Fruit fly (Drosophila melanogaster): ENCODE measurements around the gene CG6980.

The CG6980 gene

DNA sequence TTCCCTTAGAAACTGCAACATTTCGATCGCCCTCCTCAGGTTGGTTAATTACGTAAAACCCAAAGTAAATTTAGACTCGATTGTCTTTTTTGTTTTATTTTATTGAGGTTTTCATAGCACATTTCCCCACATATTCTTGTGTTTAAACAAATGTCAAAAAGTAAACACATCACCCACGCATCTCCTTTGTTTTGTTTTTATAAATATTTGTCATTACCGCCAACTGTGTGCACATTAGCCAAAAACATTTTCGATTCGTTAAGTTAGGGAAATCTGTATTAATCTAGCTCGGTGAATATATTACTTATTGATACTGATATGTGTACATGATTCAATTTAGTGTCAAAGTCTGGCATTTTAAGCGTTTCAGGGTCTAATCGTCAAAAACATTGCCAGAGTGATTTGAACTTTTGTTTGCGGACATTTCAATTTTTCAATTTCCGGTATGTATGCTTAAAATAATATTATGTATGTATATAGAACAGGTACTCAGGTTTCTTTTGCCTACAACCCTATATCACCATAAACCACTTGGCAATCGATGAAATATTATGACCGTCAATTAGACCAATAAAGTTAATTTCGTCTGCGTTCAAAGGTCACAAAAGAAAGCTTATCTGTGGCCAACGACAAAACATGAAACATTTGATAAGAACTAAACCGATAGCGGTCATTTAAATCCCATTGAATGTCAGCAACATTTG lies 2.3 kb downstream of the CG6980 start:
- TF ChIP-seq dsf (GFP tag; optimal IDR thresholded peaks at IDR 0.05; ENCODE audit: borderline replicate concordance) (no peak), Hr78 (GFP tag; optimal IDR thresholded peaks at IDR 0.05) (no peak), CG32264 (GFP tag; optimal IDR thresholded peaks at IDR 0.05) (peak; percentile 6), Rel (GFP tag; optimal IDR thresholded peaks at IDR 0.05) (no peak), Rel (tag; optimal IDR thresholded peaks at IDR 0.05) (no peak), Hnf4 (GFP tag; optimal IDR thresholded peaks at IDR 0.05) (no peak), N (GFP tag; optimal IDR thresholded peaks at IDR 0.05) (no peak), lola (GFP tag; optimal IDR thresholded peaks at IDR 0.05) (no peak), Vsx2 (GFP tag; optimal IDR thresholded peaks at IDR 0.05; ENCODE audit: partially characterized antibody) (no peak), Mio (GFP tag; optimal IDR thresholded peaks at IDR 0.05) (no peak), CrebA (GFP tag; optimal IDR thresholded peaks at IDR 0.05; ENCODE audit: borderline replicate concordance) (no peak), Hr83 (GFP tag; optimal IDR thresholded peaks at IDR 0.05; ENCODE audit: poor library complexity, severe bottlenecking) (peak; percentile 89), brk (GFP tag; optimal IDR thresholded peaks at IDR 0.05) (no peak), h (GFP tag; optimal IDR thresholded peaks at IDR 0.05) (peak; percentile 72), Dif (GFP tag; optimal IDR thresholded peaks at IDR 0.05; ENCODE audit: partially characterized antibody) (no peak), Jra (GFP tag; optimal IDR thresholded peaks at IDR 0.05) (no peak), Sp1 (GFP tag; optimal IDR thresholded peaks at IDR 0.05) (no peak), fru (GFP tag; optimal IDR thresholded peaks at IDR 0.05) (no peak), usp (GFP tag; optimal IDR thresholded peaks at IDR 0.05) (no peak), jim (GFP tag; optimal IDR thresholded peaks at IDR 0.05) (no peak), HLH106 (tag; optimal IDR thresholded peaks at IDR 0.05) (no peak), sage (GFP tag; optimal IDR thresholded peaks at IDR 0.05) (no peak), Dfd (GFP tag; optimal IDR thresholded peaks at IDR 0.05) (no peak), tai (GFP tag; optimal IDR thresholded peaks at IDR 0.05) (no peak), psq (GFP tag; optimal IDR thresholded peaks at IDR 0.05) (no peak), rgr (GFP tag; optimal IDR thresholded peaks at IDR 0.05) (peak; percentile 79), sv (GFP tag; optimal IDR thresholded peaks at IDR 0.05) (peak; percentile 35), GATAd (GFP tag; optimal IDR thresholded peaks at IDR 0.05) (no peak), pan (optimal IDR thresholded peaks at IDR 0.05) (no peak), foxo (GFP tag; optimal IDR thresholded peaks at IDR 0.05) (no peak), Abd-B (GFP tag; optimal IDR thresholded peaks at IDR 0.05) (no peak), br (GFP tag; optimal IDR thresholded peaks at IDR 0.05) (peak; percentile 16), ey (GFP tag; optimal IDR thresholded peaks at IDR 0.05) (no peak), Myc (optimal IDR thresholded peaks at IDR 0.05) (no peak), CG9705 (GFP tag; optimal IDR thresholded peaks at IDR 0.05) (no peak), OdsH (GFP tag; optimal IDR thresholded peaks at IDR 0.05) (peak; percentile 64), dl (GFP tag; optimal IDR thresholded peaks at IDR 0.05; ENCODE audit: insufficient read depth in 1 of 2, partially characterized antibody in 2 of 2) (no peak), woc (GFP tag; optimal IDR thresholded peaks at IDR 0.05) (no peak), dmrt93B (GFP tag; optimal IDR thresholded peaks at IDR 0.05) (no peak)

DNA sequence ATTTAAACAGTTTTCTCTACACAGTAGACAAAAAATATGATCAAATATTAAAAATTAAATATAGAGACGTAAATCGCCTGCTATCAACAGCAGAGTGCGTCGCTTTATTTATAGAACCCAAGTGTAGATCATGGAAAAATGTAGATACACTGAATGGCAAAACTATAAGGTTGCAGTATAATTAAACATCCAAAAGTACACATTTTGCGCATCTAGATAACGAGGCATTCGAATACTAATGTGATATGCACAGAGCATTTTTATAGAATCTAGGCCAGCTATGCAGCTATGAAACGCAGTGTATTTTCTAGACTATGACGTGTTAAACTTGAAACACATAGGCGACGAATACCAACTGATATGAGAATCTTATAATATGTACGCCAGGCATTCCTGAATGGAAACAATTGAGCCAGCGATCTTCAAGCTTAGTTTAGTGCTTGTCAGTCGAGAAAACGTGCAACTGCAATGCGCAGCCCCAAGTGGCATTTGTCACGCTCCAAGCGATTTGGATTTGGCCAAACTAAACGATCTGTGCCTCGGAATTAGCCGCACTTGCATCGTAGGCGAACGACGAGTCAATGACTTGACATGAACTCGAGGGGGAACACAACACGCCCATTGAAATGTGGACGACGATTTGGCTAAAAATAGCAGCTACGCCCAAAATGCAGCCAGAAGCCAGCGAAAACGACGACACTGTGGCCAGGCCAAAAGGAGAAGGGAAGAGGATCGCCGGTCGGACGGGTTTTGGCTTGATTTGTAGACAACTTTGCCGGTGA lies 3.6 kb downstream of the CG6980 start:
- TF ChIP-seq Mio (GFP tag; optimal IDR thresholded peaks at IDR 0.05) = peak; percentile 66
- peak; percentile 4 for TF ChIP-seq Rel (GFP tag; optimal IDR thresholded peaks at IDR 0.05)
- peak; percentile 65 for TF ChIP-seq Rel (tag; optimal IDR thresholded peaks at IDR 0.05)
- TF ChIP-seq Abd-B (GFP tag; optimal IDR thresholded peaks at IDR 0.05) = no peak
- TF ChIP-seq Dif (GFP tag; optimal IDR thresholded peaks at IDR 0.05; ENCODE audit: partially characterized antibody) = no peak
- peak; percentile 89 for TF ChIP-seq Sp1 (GFP tag; optimal IDR thresholded peaks at IDR 0.05)
- peak; percentile 94 for TF ChIP-seq br (GFP tag; optimal IDR thresholded peaks at IDR 0.05)
- no peak for TF ChIP-seq lola (GFP tag; optimal IDR thresholded peaks at IDR 0.05)
- TF ChIP-seq foxo (GFP tag; optimal IDR thresholded peaks at IDR 0.05) = peak; percentile 87 to 95
- TF ChIP-seq Hnf4 (GFP tag; optimal IDR thresholded peaks at IDR 0.05) = peak; percentile 94
- TF ChIP-seq CG9705 (GFP tag; optimal IDR thresholded peaks at IDR 0.05) = peak; percentile 41
- no peak for TF ChIP-seq Vsx2 (GFP tag; optimal IDR thresholded peaks at IDR 0.05; ENCODE audit: partially characterized antibody)
- peak; percentile 92 for TF ChIP-seq Jra (GFP tag; optimal IDR thresholded peaks at IDR 0.05)
- no peak for TF ChIP-seq N (GFP tag; optimal IDR thresholded peaks at IDR 0.05)
- peak; percentile 78 for TF ChIP-seq GATAd (GFP tag; optimal IDR thresholded peaks at IDR 0.05)
- TF ChIP-seq HLH106 (tag; optimal IDR thresholded peaks at IDR 0.05) = peak; percentile 91
- TF ChIP-seq CG32264 (GFP tag; optimal IDR thresholded peaks at IDR 0.05) = peak; percentile 83
- peak; percentile 81 for TF ChIP-seq dmrt93B (GFP tag; optimal IDR thresholded peaks at IDR 0.05)
- TF ChIP-seq Hr83 (GFP tag; optimal IDR thresholded peaks at IDR 0.05; ENCODE audit: poor library complexity, severe bottlenecking) = peak; percentile 58
- TF ChIP-seq tai (GFP tag; optimal IDR thresholded peaks at IDR 0.05) = peak; percentile 91
- no peak for TF ChIP-seq usp (GFP tag; optimal IDR thresholded peaks at IDR 0.05)
- TF ChIP-seq Dfd (GFP tag; optimal IDR thresholded peaks at IDR 0.05) = no peak
- peak; percentile 74 for TF ChIP-seq brk (GFP tag; optimal IDR thresholded peaks at IDR 0.05)
- TF ChIP-seq psq (GFP tag; optimal IDR thresholded peaks at IDR 0.05) = peak; percentile 85
- no peak for TF ChIP-seq Myc (optimal IDR thresholded peaks at IDR 0.05)
- TF ChIP-seq rgr (GFP tag; optimal IDR thresholded peaks at IDR 0.05) = peak; percentile 96
- TF ChIP-seq sv (GFP tag; optimal IDR thresholded peaks at IDR 0.05) = peak; percentile 88
- TF ChIP-seq sage (GFP tag; optimal IDR thresholded peaks at IDR 0.05) = peak; percentile 58
- peak; percentile 96 for TF ChIP-seq ey (GFP tag; optimal IDR thresholded peaks at IDR 0.05)
- no peak for TF ChIP-seq CrebA (GFP tag; optimal IDR thresholded peaks at IDR 0.05; ENCODE audit: borderline replicate concordance)
- peak; percentile 94 for TF ChIP-seq OdsH (GFP tag; optimal IDR thresholded peaks at IDR 0.05)
- no peak for TF ChIP-seq dl (GFP tag; optimal IDR thresholded peaks at IDR 0.05; ENCODE audit: insufficient read depth in 1 of 2, partially characterized antibody in 2 of 2)
- peak; percentile 95 for TF ChIP-seq fru (GFP tag; optimal IDR thresholded peaks at IDR 0.05)
- TF ChIP-seq dsf (GFP tag; optimal IDR thresholded peaks at IDR 0.05; ENCODE audit: borderline replicate concordance) = peak; percentile 61
- peak; percentile 73 for TF ChIP-seq woc (GFP tag; optimal IDR thresholded peaks at IDR 0.05)
- peak; percentile 97 for TF ChIP-seq h (GFP tag; optimal IDR thresholded peaks at IDR 0.05)
- no peak for TF ChIP-seq pan (optimal IDR thresholded peaks at IDR 0.05)
- TF ChIP-seq jim (GFP tag; optimal IDR thresholded peaks at IDR 0.05) = no peak
